Fruit fly (Drosophila melanogaster) whole organism, wandering third instar larva: ENCODE data around the gene AcCoAS.

Experiments
- CG32264 ChIP-seq: fragments of 200-800 bp; sonication (Bioruptor generic); optimal IDR thresholded peaks from 2 replicates; lab custom pipeline; 2016; ENCODE audit warnings: missing biosample characterization, missing genetic modification characterization
- CG9705 ChIP-seq: fragments of 200-800 bp; sonication (Bioruptor generic); optimal IDR thresholded peaks from 2 replicates; lab custom pipeline; 2018; ENCODE audit warnings: missing biosample characterization, mild to moderate bottlenecking, missing genetic modification characterization
- CrebA ChIP-seq: fragments of 200-800 bp; sonication (Bioruptor generic); optimal IDR thresholded peaks from 2 replicates; lab custom pipeline; 2016; ENCODE audit warnings: missing biosample characterization, mild to moderate bottlenecking, missing genetic modification characterization, borderline replicate concordance
- Dfd ChIP-seq: fragments of >200 bp; optimal IDR thresholded peaks from 2 replicates; lab custom pipeline; 2017; ENCODE audit warnings: missing biosample characterization, missing genetic modification characterization
- Dif ChIP-seq: fragments of 200-275, 200-300 bp; sonication (Bioruptor generic); optimal IDR thresholded peaks from 2 replicates; lab custom pipeline; 2018; ENCODE audit warnings: missing biosample characterization, missing genetic modification characterization; ENCODE audit not compliant: partially characterized antibody
- HLH106 ChIP-seq: fragments of 200-800 bp; optimal IDR thresholded peaks from 3 replicates; lab custom pipeline; 2019; ENCODE audit warnings: missing biosample characterization, mild to moderate bottlenecking, missing genetic modification characterization, moderate library complexity
- Hnf4 ChIP-seq: fragments of 200-800 bp; sonication (Bioruptor generic); optimal IDR thresholded peaks from 2 replicates; lab custom pipeline; 2016; ENCODE audit warnings: missing biosample characterization, mild to moderate bottlenecking, missing genetic modification characterization
- Hr78 ChIP-seq: fragments of >200 bp; optimal IDR thresholded peaks from 2 replicates; lab custom pipeline; 2017; ENCODE audit warnings: missing biosample characterization, missing genetic modification characterization
- Hr83 ChIP-seq: fragments of 200-300 bp; sonication (Bioruptor generic); optimal IDR thresholded peaks from 2 replicates; lab custom pipeline; 2016; ENCODE audit warnings: missing biosample characterization, mild to moderate bottlenecking, missing genetic modification characterization, moderate library complexity; ENCODE audit not compliant: poor library complexity, severe bottlenecking
- Jra ChIP-seq: sonication (Bioruptor generic); optimal IDR thresholded peaks from 2 replicates; lab custom pipeline; 2016; ENCODE audit warnings: missing biosample characterization, missing genetic modification characterization
- Myc ChIP-seq: fragments of >200 bp; optimal IDR thresholded peaks from 2 replicates; lab custom pipeline; 2017
- N ChIP-seq: fragments of >200 bp; optimal IDR thresholded peaks from 2 replicates; lab custom pipeline; 2018; ENCODE audit warnings: missing biosample characterization, missing external identifiers, missing genetic modification characterization
- OdsH ChIP-seq: fragments of 200-800 bp; sonication (Bioruptor generic); optimal IDR thresholded peaks from 2 replicates; lab custom pipeline; 2016; ENCODE audit warnings: missing biosample characterization, mild to moderate bottlenecking, missing genetic modification characterization
- Rel ChIP-seq, 2 experiments: fragments of 200-800 bp; sonication (Bioruptor generic) in 1 of 2; optimal IDR thresholded peaks; 2 replicates in 1 of 2; 3 replicates in 1 of 2; lab custom pipeline; 2016 to 2019; ENCODE audit warnings: mild to moderate bottlenecking in 2 of 2, missing biosample characterization in 2 of 2, missing genetic modification characterization in 2 of 2, moderate library complexity in 1 of 2
- Sp1 ChIP-seq: fragments of 200-800 bp; sonication (Bioruptor generic); optimal IDR thresholded peaks from 3 replicates; lab custom pipeline; 2019; ENCODE audit warnings: missing biosample characterization, mild to moderate bottlenecking, missing genetic modification characterization, moderate library complexity
- Vsx2 ChIP-seq: fragments of 200-300, 225-300 bp; sonication (Bioruptor generic); optimal IDR thresholded peaks from 2 replicates; lab custom pipeline; 2018; ENCODE audit warnings: missing biosample characterization, missing genetic modification characterization; ENCODE audit not compliant: partially characterized antibody
- br ChIP-seq: fragments of 200-800 bp; sonication (Bioruptor generic); optimal IDR thresholded peaks from 2 replicates; lab custom pipeline; 2016; ENCODE audit warnings: missing biosample characterization, missing genetic modification characterization
- dmrt93B ChIP-seq: fragments of 200-800 bp; sonication (Bioruptor generic); optimal IDR thresholded peaks from 2 replicates; lab custom pipeline; 2018; ENCODE audit warnings: missing biosample characterization, mild to moderate bottlenecking, missing genetic modification characterization
- dsf ChIP-seq: sonication (Bioruptor generic); optimal IDR thresholded peaks from 2 replicates; lab custom pipeline; 2016; ENCODE audit warnings: missing biosample characterization, missing genetic modification characterization, borderline replicate concordance
- ey ChIP-seq: fragments of 200-800 bp; sonication (Bioruptor generic); optimal IDR thresholded peaks from 2 replicates; lab custom pipeline; 2016; ENCODE audit warnings: missing biosample characterization, missing genetic modification characterization
- foxo ChIP-seq, 2 experiments: fragments of 200-800 bp; sonication (Bioruptor generic); optimal IDR thresholded peaks; 2 replicates in 1 of 2; 3 replicates in 1 of 2; lab custom pipeline; 2016 to 2017; ENCODE audit warnings: missing biosample characterization in 2 of 2, missing genetic modification characterization in 2 of 2
- h ChIP-seq: fragments of 200-800 bp; sonication (Bioruptor generic); optimal IDR thresholded peaks from 3 replicates; lab custom pipeline; 2016; ENCODE audit warnings: missing biosample characterization, mild to moderate bottlenecking, missing genetic modification characterization
- jim ChIP-seq: fragments of 175-275, 200-325 bp; sonication (Bioruptor generic); optimal IDR thresholded peaks from 2 replicates; lab custom pipeline; 2016; ENCODE audit warnings: missing biosample characterization, mild to moderate bottlenecking, missing genetic modification characterization
- lola ChIP-seq: fragments of >200 bp; optimal IDR thresholded peaks from 2 replicates; lab custom pipeline; 2017; ENCODE audit warnings: missing biosample characterization, missing genetic modification characterization
- pan ChIP-seq: fragments of >200 bp; optimal IDR thresholded peaks from 2 replicates; lab custom pipeline; 2017
- psq ChIP-seq: fragments of 200-800 bp; sonication (Bioruptor generic); optimal IDR thresholded peaks from 3 replicates; lab custom pipeline; 2017; ENCODE audit warnings: missing biosample characterization, mild to moderate bottlenecking, missing genetic modification characterization, moderate library complexity
- rgr ChIP-seq: fragments of 200-800 bp; sonication (Bioruptor generic); optimal IDR thresholded peaks from 3 replicates; lab custom pipeline; 2016; ENCODE audit warnings: missing biosample characterization, mild to moderate bottlenecking, missing genetic modification characterization
- sage ChIP-seq: fragments of 200-800 bp; sonication (Bioruptor generic); optimal IDR thresholded peaks from 2 replicates; lab custom pipeline; 2016; ENCODE audit warnings: missing biosample characterization, mild to moderate bottlenecking, missing genetic modification characterization
- sv ChIP-seq: fragments of 200-800 bp; sonication (Bioruptor generic); optimal IDR thresholded peaks from 3 replicates; lab custom pipeline; 2016; ENCODE audit warnings: missing biosample characterization, missing genetic modification characterization
- tai ChIP-seq: sonication (Bioruptor generic); optimal IDR thresholded peaks from 2 replicates; lab custom pipeline; 2016; ENCODE audit warnings: missing biosample characterization, missing genetic modification characterization
- usp ChIP-seq: fragments of >200 bp; optimal IDR thresholded peaks from 2 replicates; lab custom pipeline; 2017; ENCODE audit warnings: missing biosample characterization, missing genetic modification characterization
- woc ChIP-seq: sonication (Bioruptor generic); optimal IDR thresholded peaks from 2 replicates; lab custom pipeline; 2016; ENCODE audit warnings: missing biosample characterization, mild to moderate bottlenecking, missing genetic modification characterization

Gene AcCoAS

dm6 chr3L:21319957-21320356 lies 39.9 kb upstream of the AcCoAS start:
- peak; percentile 98 for TF ChIP-seq Dfd (GFP tag; lab: Kevin White, UChicago)
- no peak for TF ChIP-seq Myc (lab: Kevin White, UChicago)
- no peak for TF ChIP-seq Sp1
- TF ChIP-seq, all 38 proteins: peak for 1

- TF ChIP-seq sage (GFP tag; lab: Kevin White, UChicago) (no peak), CG9705 (GFP tag; lab: Kevin White, UChicago) (no peak), foxo (GFP tag; optimal IDR thresholded peaks at IDR 0.05; lab: Kevin White, UChicago) (no peak), Dfd (GFP tag; lab: Kevin White, UChicago) (no peak), pan (no peak), dmrt93B (no peak), HLH106 (no peak), Dif (GFP tag; lab: Kevin White, UChicago) (no peak), Hr83 (GFP tag; lab: Kevin White, UChicago) (no peak), tai (GFP tag; lab: Kevin White, UChicago) (no peak), Jra (no peak), rgr (GFP tag; lab: Kevin White, UChicago) (no peak), jim (GFP tag; lab: Kevin White, UChicago) (no peak), Myc (lab: Kevin White, UChicago) (no peak), Sp1 (no peak), Vsx2 (GFP tag; lab: Kevin White, UChicago) (no peak)
Measured at dm6 chr3L:21319313-21319907, 39.4 kb upstream of the AcCoAS start.

- TF ChIP-seq br (GFP tag; lab: Kevin White, UChicago), result no peak
Measured at dm6 chr3L:21318474-21318873, 38.4 kb upstream of the AcCoAS start, which contains the start of gene Rab26. Gene Rab26 (plus strand): TSS chr3L:21318774.

DNA sequence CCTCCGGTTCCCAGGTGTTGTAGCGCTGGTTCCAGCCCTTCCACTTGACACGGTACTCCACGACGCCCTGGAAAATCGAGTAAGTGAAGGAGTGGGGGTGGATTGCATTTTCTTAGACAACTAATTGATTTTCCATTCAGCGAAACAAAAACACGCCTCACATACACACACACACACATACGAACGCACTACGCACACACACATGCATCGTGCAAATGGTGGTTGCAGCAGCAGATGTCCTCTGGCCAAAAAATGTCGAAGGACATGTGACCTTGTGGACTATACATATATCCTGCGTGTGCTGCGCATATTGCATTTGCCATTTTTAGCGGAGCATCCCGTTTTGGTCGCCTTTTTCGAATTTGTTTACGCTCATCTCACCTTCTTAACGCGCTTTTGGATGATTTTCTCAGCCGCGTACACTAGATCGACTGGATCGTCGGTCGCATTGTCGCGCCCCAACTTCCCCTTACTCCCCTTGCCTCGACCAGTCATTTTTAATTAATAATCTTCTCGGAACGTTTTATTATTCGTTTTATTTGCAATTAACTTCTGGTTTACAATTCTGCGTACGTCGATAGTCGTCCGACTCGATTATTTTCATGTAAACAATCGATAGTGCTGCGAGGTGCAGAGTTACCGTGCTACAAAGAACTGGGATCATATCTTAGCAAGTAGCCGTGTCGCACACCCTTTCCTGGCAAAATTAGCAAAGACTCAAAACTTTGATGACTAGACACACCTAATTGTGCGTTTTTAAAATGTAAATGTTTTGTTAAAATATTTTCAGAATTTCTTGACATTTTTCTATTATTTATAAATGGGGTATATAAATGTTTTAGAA lies 37.6 kb upstream of the AcCoAS start, which contains the start of gene Pc:
Gene Pc, minus strand, starts transcription at position 605 of the 844 bp plus-strand sequence.
- TF ChIP-seq h (GFP tag; lab: Kevin White, UChicago) (peak; percentile 20), Myc (lab: Kevin White, UChicago) (peak; percentile 6), Dfd (GFP tag; lab: Kevin White, UChicago) (no peak), Dif (GFP tag; lab: Kevin White, UChicago) (no peak), ey (GFP tag; lab: Kevin White, UChicago) (no peak), dsf (GFP tag; lab: Kevin White, UChicago) (no peak), usp (GFP tag; lab: Kevin White, UChicago) (no peak), N (GFP tag; lab: Kevin White, UChicago) (peak; percentile 37), sage (GFP tag; lab: Kevin White, UChicago) (no peak), Rel (GFP tag; optimal IDR thresholded peaks at IDR 0.05; lab: Kevin White, UChicago) (no peak), Rel (tag; optimal IDR thresholded peaks at IDR 0.05; lab: Kevin White, UChicago) (no peak), Vsx2 (GFP tag; lab: Kevin White, UChicago) (peak; percentile 44), HLH106 (peak; percentile 22), Hr78 (GFP tag; lab: Kevin White, UChicago) (no peak), sv (GFP tag; lab: Kevin White, UChicago) (no peak), Hr83 (GFP tag; lab: Kevin White, UChicago) (peak; percentile 38)

- peak; percentile 52 for TF ChIP-seq Dfd (GFP tag; lab: Kevin White, UChicago)
- peak; percentile 98 for TF ChIP-seq sv (GFP tag; lab: Kevin White, UChicago)
- peak; percentile 98 for TF ChIP-seq CG32264
- no peak for TF ChIP-seq Dif (GFP tag; lab: Kevin White, UChicago)
- peak; percentile 98 for TF ChIP-seq tai (GFP tag; lab: Kevin White, UChicago)
- peak; percentile 98 for TF ChIP-seq Hr83 (GFP tag; lab: Kevin White, UChicago)
- no peak for TF ChIP-seq Hr78 (GFP tag; lab: Kevin White, UChicago)
- no peak for TF ChIP-seq lola (GFP tag; lab: Kevin White, UChicago)
- TF ChIP-seq pan, result no peak
- peak; percentile 100 for TF ChIP-seq h (GFP tag; lab: Kevin White, UChicago)
- TF ChIP-seq Myc (lab: Kevin White, UChicago), result peak; percentile 41
- peak; percentile 97 for TF ChIP-seq CrebA (GFP tag; lab: Kevin White, UChicago)
- peak; percentile 99 for TF ChIP-seq Rel (GFP tag; optimal IDR thresholded peaks at IDR 0.05; lab: Kevin White, UChicago)
- peak; percentile 98 for TF ChIP-seq Rel (tag; optimal IDR thresholded peaks at IDR 0.05; lab: Kevin White, UChicago)
- TF ChIP-seq Jra, result peak; percentile 98
- no peak for TF ChIP-seq N (GFP tag; lab: Kevin White, UChicago)
- TF ChIP-seq woc (GFP tag; lab: Kevin White, UChicago), result peak; percentile 99
- TF ChIP-seq Vsx2 (GFP tag; lab: Kevin White, UChicago), result no peak
- TF ChIP-seq dsf (GFP tag; lab: Kevin White, UChicago), result peak; percentile 97
- no peak for TF ChIP-seq jim (GFP tag; lab: Kevin White, UChicago)
- peak; percentile 98 for TF ChIP-seq dmrt93B
- peak; percentile 99 for TF ChIP-seq ey (GFP tag; lab: Kevin White, UChicago)
- peak; percentile 100 for TF ChIP-seq rgr (GFP tag; lab: Kevin White, UChicago)
- TF ChIP-seq br (GFP tag; lab: Kevin White, UChicago), result peak; percentile 100
- peak; percentile 98 for TF ChIP-seq psq (GFP tag; lab: Kevin White, UChicago)
- TF ChIP-seq OdsH (GFP tag; lab: Kevin White, UChicago), result peak; percentile 100
- TF ChIP-seq usp (GFP tag; lab: Kevin White, UChicago), result no peak
- peak; percentile 99 for TF ChIP-seq Hnf4 (GFP tag; lab: Kevin White, UChicago)
Measured at dm6 chr3L:21304400-21304799, 24.4 kb upstream of the AcCoAS start, which contains the start of the genes CG11309 and CG7632. Gene CG11309 (minus strand): TSS chr3L:21304658. Gene CG7632 (plus strand): TSS chr3L:21304697.
